Fruit fly (Drosophila melanogaster): ENCODE data around the gene mRpL38.

mRpL38 gene

dm6 chrX:14233843-14234337 is 7.8 kb downstream of the mRpL38 start, which contains the start of gene CG42271 (continued):
- TF ChIP-seq ara (GFP tag; IDR thresholded peaks at IDR 0.05) (peak; percentile 33; the same call in 1 of the 2 replicates), CG4360 (GFP tag; IDR thresholded peaks at IDR 0.05) (peak; percentile 86), Trl (optimal IDR thresholded peaks at IDR 0.05) (no peak), Trl (GFP tag; optimal IDR thresholded peaks at IDR 0.05) (no peak), ATbp (GFP tag; optimal IDR thresholded peaks at IDR 0.05) (no peak), sc (optimal IDR thresholded peaks at IDR 0.05) (no peak), sc (GFP tag; optimal IDR thresholded peaks at IDR 0.05) (no peak), CG17359 (tag; optimal IDR thresholded peaks at IDR 0.05) (peak; percentile 34), mld (GFP tag; IDR thresholded peaks at IDR 0.05; ENCODE audit: partially characterized antibody) (peak; percentile 87), CG14710 (tag; optimal IDR thresholded peaks at IDR 0.05) (peak; percentile 99), ap (GFP tag; IDR thresholded peaks at IDR 0.05) (no peak), ham (GFP tag; IDR thresholded peaks at IDR 0.05) (no peak), zen (tag; optimal IDR thresholded peaks at IDR 0.05) (peak; percentile 53), Pdp1 (GFP tag; optimal IDR thresholded peaks at IDR 0.05) (no peak), tll (GFP tag; optimal IDR thresholded peaks at IDR 0.05) (no peak), Dek (tag; optimal IDR thresholded peaks at IDR 0.05) (no peak), NFAT (GFP tag; IDR thresholded peaks at IDR 0.05) (no peak), D (optimal IDR thresholded peaks at IDR 0.05) (no peak), D (GFP tag; optimal IDR thresholded peaks at IDR 0.05) (no peak), peb (GFP tag; IDR thresholded peaks at IDR 0.05) (no peak), CG7839 (tag; optimal IDR thresholded peaks at IDR 0.05) (no peak), CG14965 (GFP tag; optimal IDR thresholded peaks at IDR 0.05; ENCODE audit: borderline replicate concordance) (no peak), Nf-YC (tag; optimal IDR thresholded peaks at IDR 0.05) (peak; percentile 61), fu2 (GFP tag; optimal IDR thresholded peaks at IDR 0.05) (no peak), Sin3A (optimal IDR thresholded peaks at IDR 0.05) (no peak), CG2712 (tag; optimal IDR thresholded peaks at IDR 0.05) (peak; percentile 63), twi (tag; optimal IDR thresholded peaks at IDR 0.05) (peak; percentile 4), CG4404 (GFP tag; IDR thresholded peaks at IDR 0.05) (no peak; the same call in 1 of the 2 replicates), CG5180 (GFP tag; optimal IDR thresholded peaks at IDR 0.05) (no peak), CG7928 (GFP tag; optimal IDR thresholded peaks at IDR 0.05) (no peak), Camta (GFP tag; optimal IDR thresholded peaks at IDR 0.05) (no peak), CG2129 (GFP tag; IDR thresholded peaks at IDR 0.05; ENCODE audit: partially characterized antibody) (peak; percentile 62), trem (tag; optimal IDR thresholded peaks at IDR 0.05) (peak; percentile 50), bowl (GFP tag; IDR thresholded peaks at IDR 0.05) (no peak), lmd (GFP tag; IDR thresholded peaks at IDR 0.05) (peak; percentile 23; the same call in 1 of the 2 replicates), pan (optimal IDR thresholded peaks at IDR 0.05) (no peak), pan (GFP tag; optimal IDR thresholded peaks at IDR 0.05 in 1 of 2, IDR thresholded peaks at IDR 0.05 in 1 of 2) (peak in 1 of 2 experiments; percentile 6), dimm (GFP tag; IDR thresholded peaks at IDR 0.05) (no peak), CG8089 (GFP tag; optimal IDR thresholded peaks at IDR 0.05) (no peak), CG18764 (GFP tag; optimal IDR thresholded peaks at IDR 0.05) (no peak), CG1602 (GFP tag; optimal IDR thresholded peaks at IDR 0.05) (peak; percentile 12), CG12769 (tag; optimal IDR thresholded peaks at IDR 0.05) (no peak), Ssrp (tag; optimal IDR thresholded peaks at IDR 0.05) (peak; percentile 40), CG15479 (GFP tag; optimal IDR thresholded peaks at IDR 0.05) (no peak), CG3995 (GFP tag; optimal IDR thresholded peaks at IDR 0.05) (no peak), CG4854 (GFP tag; optimal IDR thresholded peaks at IDR 0.05) (no peak), E2f2 (GFP tag; IDR thresholded peaks at IDR 0.05) (0 out of 2 replicates have a peak, but pooled peaks have one; percentile 22), dpn (GFP tag; optimal IDR thresholded peaks at IDR 0.05) (peak in 1 of 2 experiments; percentile 4), Sry-β (GFP tag; optimal IDR thresholded peaks at IDR 0.05) (peak; percentile 55), ttk (GFP tag; IDR thresholded peaks at IDR 0.05) (no peak), seq (GFP tag; IDR thresholded peaks at IDR 0.05) (no peak), CG30431 (GFP tag; optimal IDR thresholded peaks at IDR 0.05) (no peak)

Measured in whole organism, embryonic.